Worm (Caenorhabditis elegans): Measurements from ENCODE around the gene C14C10.1.

The C14C10.1 gene

ce11 chrV:12548830-12549229 is 39.3 kb upstream of the C14C10.1 start (continued):
- TF ChIP-seq ztf-11 (tag; optimal IDR thresholded peaks at IDR 0.05): no peak
- no peak for TF ChIP-seq hlh-17 (GFP tag; optimal IDR thresholded peaks at IDR 0.05; ENCODE audit: borderline replicate concordance)
- peak in 1 of 2 experiments; percentile 16 for TF ChIP-seq mdl-1 (tag; optimal IDR thresholded peaks at IDR 0.05)
- peak; percentile 92 for TF ChIP-seq ama-1 (optimal IDR thresholded peaks at IDR 0.05)

DNA sequence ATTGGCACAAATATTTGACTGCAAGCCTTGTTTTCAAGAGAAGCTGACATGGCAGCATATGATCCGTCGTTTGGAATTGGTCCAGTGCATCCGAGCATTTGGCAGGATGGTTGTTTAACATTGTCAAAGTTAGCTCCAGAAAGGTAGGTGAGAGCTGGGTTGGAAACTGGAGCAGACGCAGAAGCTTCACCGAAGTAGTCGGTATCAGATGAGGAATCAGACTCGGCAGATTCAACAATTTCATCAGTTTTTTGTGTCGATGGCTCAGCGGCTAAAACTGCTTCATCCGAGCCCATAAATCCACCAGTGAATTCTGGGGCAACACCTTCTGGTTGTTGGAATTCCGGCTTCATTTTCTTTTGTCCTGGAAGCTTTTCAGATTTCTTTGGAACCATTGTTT is 38.5 kb upstream of the C14C10.1 start:
- TF ChIP-seq elt-3 (tag; optimal IDR thresholded peaks at IDR 0.05) (peak in 1 of 6 experiments; percentile 3), C16A3.4 (tag; optimal IDR thresholded peaks at IDR 0.05) (no peak), nhr-85 (tag) (peak; percentile 59), unc-130 (tag; optimal IDR thresholded peaks at IDR 0.05) (no peak), nhr-84 (tag; optimal IDR thresholded peaks at IDR 0.05) (no peak), xbp-1 (tag; optimal IDR thresholded peaks at IDR 0.05) (no peak), tlp-1 (tag; optimal IDR thresholded peaks at IDR 0.05) (no peak), alr-1 (tag; optimal IDR thresholded peaks at IDR 0.05; ENCODE audit: borderline replicate concordance) (no peak), mdl-1 (tag; optimal IDR thresholded peaks at IDR 0.05) (peak in 1 of 2 experiments; percentile 13), aha-1 (tag; optimal IDR thresholded peaks at IDR 0.05) (no peak), ets-5 (GFP tag; IDR thresholded peaks at IDR 0.05) (no peak), fkh-4 (tag; optimal IDR thresholded peaks at IDR 0.05; ENCODE audit: borderline replicate concordance) (no peak), sup-37 (GFP tag; optimal IDR thresholded peaks at IDR 0.05) (no peak), pag-3 (tag; optimal IDR thresholded peaks at IDR 0.05; ENCODE audit: borderline replicate concordance, insufficient read depth) (no peak), ama-1 (optimal IDR thresholded peaks at IDR 0.05) (peak; percentile 72)

ce11 chrV:12550036-12550626 is 38.0 kb upstream of the C14C10.1 start, which contains the start of gene F45D3.3:
F45D3.3 (minus strand) TSS chrV:12550385.
- peak; percentile 47 for TF ChIP-seq ztf-4 (tag; optimal IDR thresholded peaks at IDR 0.05)
- no peak for TF ChIP-seq jun-1 (tag; optimal IDR thresholded peaks at IDR 0.05)
- TF ChIP-seq F16B12.6 (tag; optimal IDR thresholded peaks at IDR 0.05): no peak
- TF ChIP-seq lin-35 (GFP tag; optimal IDR thresholded peaks at IDR 0.05): peak in 1 of 2 experiments; percentile 18
- peak; percentile 46 for TF ChIP-seq lin-14 (GFP tag; optimal IDR thresholded peaks at IDR 0.05)
- TF ChIP-seq ama-1 (optimal IDR thresholded peaks at IDR 0.05): peak; percentile 90
- peak; percentile 42 for TF ChIP-seq tbx-2 (tag; optimal IDR thresholded peaks at IDR 0.05)
- peak; percentile 18 for TF ChIP-seq dsc-1 (tag; optimal IDR thresholded peaks at IDR 0.05)
- peak; percentile 65 for TF ChIP-seq blmp-1 (tag; optimal IDR thresholded peaks at IDR 0.05)
- TF ChIP-seq nhr-28 (tag; optimal IDR thresholded peaks at IDR 0.05): no peak
- peak; percentile 3 for TF ChIP-seq snu-23 (GFP tag; optimal IDR thresholded peaks at IDR 0.05)
- TF ChIP-seq nhr-20 (tag; optimal IDR thresholded peaks at IDR 0.05): peak; percentile 60
- peak; percentile 4 for TF ChIP-seq mep-1 (tag; optimal IDR thresholded peaks at IDR 0.05)
- peak; percentile 8 for TF ChIP-seq rnt-1 (tag; optimal IDR thresholded peaks at IDR 0.05)
- TF ChIP-seq nhr-47 (tag; optimal IDR thresholded peaks at IDR 0.05): no peak
- TF ChIP-seq isw-1 (GFP tag; IDR thresholded peaks at IDR 0.05): no peak
- TF ChIP-seq vab-15 (tag; optimal IDR thresholded peaks at IDR 0.05): no peak
- TF ChIP-seq nhr-71 (tag; optimal IDR thresholded peaks at IDR 0.05): peak; percentile 54
- TF ChIP-seq lsy-2 (tag; optimal IDR thresholded peaks at IDR 0.05): peak in 1 of 2 experiments; percentile 38
- peak; percentile 25 for TF ChIP-seq nhr-19 (GFP tag; conservative IDR thresholded peaks at IDR 0.05)
- TF ChIP-seq elt-3 (tag; optimal IDR thresholded peaks at IDR 0.05): peak in 3 of 6 experiments; percentile 1 to 32 (median 8)
- peak; percentile 46 for TF ChIP-seq nhr-85 (tag)
- TF ChIP-seq hlh-4 (tag; optimal IDR thresholded peaks at IDR 0.05): no peak
- TF ChIP-seq egl-27 (tag; optimal IDR thresholded peaks at IDR 0.05): no peak
- peak; percentile 34 for TF ChIP-seq nhr-90 (tag; optimal IDR thresholded peaks at IDR 0.05; ENCODE audit: poor library complexity)
- TF ChIP-seq efl-1 (optimal IDR thresholded peaks at IDR 0.05): no peak
- TF ChIP-seq efl-1 (GFP tag; optimal IDR thresholded peaks at IDR 0.05 in 1 of 2): peak in 1 of 2 experiments; percentile 85
- peak in 1 of 2 experiments; percentile 30 for TF ChIP-seq mdl-1 (tag; optimal IDR thresholded peaks at IDR 0.05)
